Worm (Caenorhabditis elegans) whole organism, dauer: ENCODE data around the gene lec-5.
A peak's percentile ranks its signal among the peaks of the same experiment; 100 is the strongest.

Experiments used
- unc-62 ChIP-seq: sonication (generic microtip); optimal IDR thresholded peaks from 2 replicates; lab custom pipeline; 2017; ENCODE audit warnings: missing biosample characterization, missing genetic modification reagents, missing genetic modification characterization

lec-5 gene

DNA sequence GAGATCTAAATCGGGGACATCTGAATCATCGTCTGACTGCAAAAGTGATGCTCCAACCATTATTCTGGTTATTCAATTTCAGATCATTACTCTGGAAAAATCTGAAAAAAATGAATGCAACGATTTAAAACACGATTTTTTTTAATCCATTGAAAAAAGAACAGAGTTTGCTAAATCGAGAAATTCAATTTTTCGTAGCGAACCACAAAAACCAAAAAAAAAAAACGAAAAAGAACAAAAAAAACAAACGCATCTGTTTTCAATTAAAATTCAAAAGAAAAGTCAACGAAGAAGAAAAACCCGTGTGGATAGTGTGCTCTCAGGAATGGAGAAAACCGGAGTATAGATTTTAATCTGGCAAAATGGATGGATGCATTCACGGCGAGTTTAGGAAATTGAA is 17.4 kb upstream of the lec-5 start, which contains the start of gene F55C12.4:
F55C12.4 (minus strand) TSS at position 101 of the 400 bp plus-strand sequence.
- no peak for TF ChIP-seq unc-62 (GFP tag; lab: Kevin White, UChicago)

DNA sequence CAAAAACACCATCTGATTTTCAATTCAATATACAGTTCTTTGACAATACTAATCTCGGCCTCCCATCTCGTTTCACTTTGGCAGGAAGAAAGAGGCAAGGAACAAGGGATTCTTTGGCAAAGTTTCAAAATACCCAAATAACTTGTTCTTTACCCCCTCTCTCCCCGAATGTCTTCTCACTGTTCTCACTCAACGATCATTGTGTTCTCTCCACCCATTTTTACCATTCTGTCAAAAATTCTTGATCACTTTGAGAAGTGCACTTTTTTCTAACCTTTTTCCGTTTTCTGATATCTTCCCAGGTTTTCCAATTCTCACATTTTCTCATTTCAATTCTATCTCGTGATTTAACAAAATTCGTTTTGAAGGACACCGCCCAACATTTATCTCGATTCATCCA is 13.2 kb upstream of the lec-5 start, which contains the start of gene H41C03.1:
H41C03.1 (plus strand) TSS at position 301 of the 400 bp plus-strand sequence.
- no peak for TF ChIP-seq unc-62 (GFP tag; lab: Kevin White, UChicago)

- TF ChIP-seq unc-62 (GFP tag; lab: Kevin White, UChicago), result no peak
Observed at ce11 chrII:5853261-5853660, 12.4 kb upstream of the lec-5 start.

DNA sequence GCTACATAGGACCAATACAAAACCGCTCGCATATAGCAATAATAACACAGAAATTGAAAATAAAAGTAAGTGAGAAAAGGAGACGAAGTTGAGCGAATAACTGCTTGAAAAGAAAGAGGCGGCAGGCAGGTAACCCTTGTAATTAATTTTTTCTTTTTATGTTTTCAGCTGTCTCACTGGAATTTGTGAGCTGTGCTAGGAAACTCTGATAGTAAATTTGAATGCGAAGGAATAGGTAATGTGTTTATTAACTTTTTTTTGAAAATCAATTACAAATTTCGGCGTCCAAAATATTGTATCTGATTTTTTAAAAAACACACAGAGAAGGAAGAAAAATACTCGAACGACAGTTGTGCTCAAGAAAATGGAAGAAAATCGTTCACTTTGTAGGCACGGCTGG is 11.1 kb upstream of the lec-5 start, which contains the start of gene H41C03.2:
H41C03.2 (minus strand) TSS at position 101 of the 400 bp plus-strand sequence.
- no peak for TF ChIP-seq unc-62 (GFP tag; lab: Kevin White, UChicago)

- no peak for TF ChIP-seq unc-62 (GFP tag; lab: Kevin White, UChicago)
Observed at ce11 chrII:5846181-5846580, 5.3 kb upstream of the lec-5 start.

DNA sequence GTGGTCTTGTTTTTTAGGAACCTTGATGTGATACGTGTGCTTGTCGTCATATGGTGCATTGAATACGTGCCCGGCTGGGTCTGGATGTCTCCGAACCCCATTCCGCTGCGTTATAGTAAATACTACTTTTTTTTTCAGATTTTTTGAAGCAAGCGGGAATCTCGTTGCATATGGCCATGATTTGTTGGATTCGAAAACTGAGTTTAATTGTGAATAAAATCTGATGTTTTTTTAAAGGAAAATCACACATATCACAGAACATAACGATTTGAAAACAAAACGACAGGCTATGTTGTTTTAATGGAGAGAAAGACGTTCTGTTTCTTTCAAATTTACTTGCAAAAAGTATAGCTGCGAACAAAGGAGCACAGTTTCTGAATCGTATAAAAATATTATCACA is 4.5 kb upstream of the lec-5 start, which contains the start of the genes ZK1248.17 and H41C03.3:
ZK1248.17 (minus strand) TSS at position 101 of the 400 bp plus-strand sequence.
H41C03.3 (plus strand) TSS at position 337 of the 400 bp plus-strand sequence.
- TF ChIP-seq unc-62 (GFP tag; lab: Kevin White, UChicago), result no peak

DNA sequence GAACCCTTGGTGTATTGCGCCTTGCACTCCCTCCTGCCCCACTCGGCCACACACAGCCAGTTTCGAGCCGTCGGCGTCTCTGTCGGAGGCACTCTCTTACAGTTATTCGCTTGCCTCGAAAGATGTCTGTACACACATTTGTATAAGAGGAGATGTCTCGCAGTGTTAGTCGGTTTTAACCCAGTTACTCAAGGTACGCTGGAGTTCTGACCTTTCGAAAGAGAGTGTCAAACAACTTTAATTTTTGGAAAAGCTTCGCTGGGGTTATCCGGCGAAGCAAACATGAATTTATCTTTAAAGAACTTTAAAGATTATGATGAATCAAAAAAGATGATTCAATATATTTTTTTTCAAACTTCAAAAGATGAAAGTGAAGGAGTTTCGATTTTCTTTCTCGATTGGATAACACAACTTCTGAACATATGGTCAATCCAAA is 3.8 kb upstream of the lec-5 start:
- TF ChIP-seq unc-62 (GFP tag; lab: Kevin White, UChicago), result peak; percentile 52

- no peak for TF ChIP-seq unc-62 (GFP tag; lab: Kevin White, UChicago)
Observed at ce11 chrII:5841866-5842265, 963 bp upstream of the lec-5 start, which contains the start of gene nep-25. Gene nep-25 (plus strand): TSS chrII:5842240.

DNA sequence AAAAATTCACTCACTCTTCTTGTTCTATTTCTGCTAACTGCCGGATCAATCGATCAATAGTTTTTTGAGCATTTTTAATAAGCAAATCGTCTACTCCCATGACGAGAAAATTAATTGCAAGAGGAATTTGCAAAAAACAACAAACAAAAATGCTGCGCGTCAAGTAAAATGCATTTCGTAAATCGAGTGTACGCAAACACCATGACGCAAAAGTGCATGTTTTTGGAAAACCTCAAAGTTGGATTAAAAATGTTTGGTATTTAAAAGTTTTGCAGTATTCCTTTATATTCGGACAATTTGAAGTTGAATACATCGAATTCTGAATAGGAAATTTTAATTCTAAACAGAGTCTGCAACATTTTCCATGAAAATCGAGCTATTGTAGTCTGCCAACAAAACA is 1.7 kb downstream of the lec-5 start, which contains the start of gene ZK1248.19:
ZK1248.19 (minus strand) TSS at position 188 of the 400 bp plus-strand sequence.
- no peak for TF ChIP-seq unc-62 (GFP tag; lab: Kevin White, UChicago)

DNA sequence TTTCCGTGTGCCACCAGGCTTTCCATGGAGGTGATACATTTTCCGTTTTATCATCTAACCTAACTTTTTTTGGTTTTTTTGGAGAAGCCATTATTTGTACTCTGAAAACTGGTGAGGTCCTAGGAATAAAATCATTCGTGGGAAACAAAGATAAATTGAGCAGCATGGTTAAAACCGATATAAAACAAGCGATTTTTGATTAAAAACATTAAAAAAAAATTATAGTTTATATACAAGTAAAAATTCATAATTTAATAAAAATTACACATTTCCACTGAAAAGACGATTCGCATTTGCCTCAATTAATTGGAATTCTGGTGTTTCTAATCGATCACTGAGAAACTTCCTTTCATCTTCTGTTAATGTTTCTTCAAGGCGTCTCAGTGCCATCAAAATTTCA is 2.5 kb downstream of the lec-5 start, which contains the start of gene ZK1248.15:
ZK1248.15 (minus strand) TSS at position 101 of the 400 bp plus-strand sequence.
- TF ChIP-seq unc-62 (GFP tag; lab: Kevin White, UChicago), result no peak

- TF ChIP-seq unc-62 (GFP tag; lab: Kevin White, UChicago), result no peak
Observed at ce11 chrII:5836153-5836719, 4.7 kb downstream of the lec-5 start, which contains the start of gene fzo-1. Gene fzo-1 (minus strand): TSS chrII:5836203.

- no peak for TF ChIP-seq unc-62 (GFP tag; lab: Kevin White, UChicago)
Observed at ce11 chrII:5835146-5835545, 5.8 kb downstream of the lec-5 start.

DNA sequence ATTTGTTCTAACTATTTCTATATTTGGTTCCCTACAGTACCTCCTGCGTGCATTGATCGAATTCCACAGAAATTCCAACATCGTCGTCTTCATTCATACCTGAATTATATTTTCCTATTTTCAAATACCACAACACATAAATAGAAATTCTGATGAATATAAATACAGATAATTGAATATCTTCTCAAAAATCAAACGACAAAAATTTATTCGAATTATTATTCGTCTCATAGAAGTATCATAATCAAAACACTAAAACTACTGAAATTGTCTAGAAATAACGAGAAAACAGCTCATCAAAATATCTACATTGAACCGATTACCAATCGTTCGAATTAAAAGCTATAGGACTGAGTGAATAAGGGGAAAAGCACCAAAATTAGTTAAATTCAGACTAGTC is 7.8 kb downstream of the lec-5 start, which contains the start of gene gtap-1:
gtap-1 (minus strand) TSS at position 101 of the 400 bp plus-strand sequence.
- TF ChIP-seq unc-62 (GFP tag; lab: Kevin White, UChicago), result no peak

- no peak for TF ChIP-seq unc-62 (GFP tag; lab: Kevin White, UChicago)
Observed at ce11 chrII:5831373-5831772, 9.5 kb downstream of the lec-5 start.

DNA sequence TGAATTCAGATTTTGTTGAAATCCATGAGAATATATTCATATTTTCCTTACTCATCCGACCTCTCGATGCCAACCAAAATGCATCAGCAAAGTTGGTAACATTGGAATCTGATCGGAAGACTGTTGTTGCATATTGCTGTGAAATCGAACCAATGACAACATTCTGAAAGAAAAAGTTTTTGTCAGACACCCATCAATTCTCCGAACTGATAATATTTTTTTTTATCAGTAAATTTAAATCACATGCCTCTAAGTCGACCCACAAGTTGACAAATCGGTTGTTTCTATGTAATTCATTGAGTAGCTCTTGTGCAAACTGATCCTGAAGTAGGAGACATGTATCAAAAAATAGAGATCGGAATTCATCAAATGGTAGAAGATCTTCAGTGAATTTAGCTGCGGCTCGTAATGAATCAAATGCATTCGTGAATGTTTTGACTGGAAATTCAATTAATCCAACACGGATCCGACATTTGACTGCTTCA is 10.9 kb downstream of the lec-5 start, which contains the start of gene col-74:
col-74 (plus strand) TSS at position 435 of the 485 bp plus-strand sequence.
- TF ChIP-seq unc-62 (GFP tag; lab: Kevin White, UChicago), result no peak

- TF ChIP-seq unc-62 (GFP tag; lab: Kevin White, UChicago), result no peak
Observed at ce11 chrII:5828486-5828885, 12.4 kb downstream of the lec-5 start, which contains the start of gene ZK1248.11. Gene ZK1248.11 (minus strand): TSS chrII:5828586.
